Worm (Caenorhabditis elegans) whole organism, midembryonic: ENCODE data around the gene clec-85.

Source experiments
- flt-1 ChIP-seq: fragments of 200-800 bp; sonication (Bioruptor generic); IDR thresholded peaks from 2 replicates; pipeline ENCODE4 v1.3.6; 2022; ENCODE audit warnings: missing genetic modification characterization, missing compliant biosample characterization
- med-1 ChIP-seq: sonication (generic microtip); optimal IDR thresholded peaks from 2 replicates; lab custom pipeline; 2017; ENCODE audit warnings: missing genetic modification characterization, mild to moderate bottlenecking, missing compliant biosample characterization, antibody characterized with exemption, missing genetic modification reagents; ENCODE audit not compliant: insufficient read depth

ce11 chrIV:2805525-2805924, 45.2 kb upstream of the clec-85 start, which contains the start of gene Y54G2A.45:
- peak; percentile 90 for TF ChIP-seq flt-1 (GFP tag; lab: Robert Waterston, UW)
- no peak for TF ChIP-seq med-1 (GFP tag; lab: Kevin White, UChicago)
